Fruit fly (Drosophila melanogaster) whole organism, embryonic: ENCODE results near the gene ich.

Source experiments
- ATbp ChIP-seq: fragments of 200-800 bp; sonication (Bioruptor generic); optimal IDR thresholded peaks from 2 replicates; lab custom pipeline; 2017; ENCODE audit warnings: missing biosample characterization, mild to moderate bottlenecking, missing genetic modification characterization, missing genetic modification reagents
- Adf1 ChIP-seq: fragments of 200-800 bp; sonication (Bioruptor generic); IDR thresholded peaks from 2 replicates; pipeline ENCODE4 v1.3.6; 2022; ENCODE audit warnings: missing biosample characterization, missing genetic modification characterization
- Antp ChIP-seq: fragments of 200-800 bp; sonication (Bioruptor generic); optimal IDR thresholded peaks from 3 replicates; lab custom pipeline; 2016; ENCODE audit warnings: missing biosample characterization, missing genetic modification characterization
- Asciz ChIP-seq: fragments of 200-800 bp; sonication (Bioruptor generic); optimal IDR thresholded peaks from 2 replicates; lab custom pipeline; 2017; ENCODE audit warnings: missing biosample characterization, mild to moderate bottlenecking, missing genetic modification characterization, missing genetic modification reagents
- Atf6 ChIP-seq: fragments of 200-800 bp; sonication (Bioruptor generic); IDR thresholded peaks from 2 replicates; pipeline ENCODE4 v1.3.6; 2022; ENCODE audit warnings: missing biosample characterization, missing genetic modification characterization
- Awh ChIP-seq: fragments of 200-800 bp; sonication (Bioruptor generic); IDR thresholded peaks from 2 replicates; pipeline ENCODE4, ENCODE4 v1.3.6; 2022; ENCODE audit warnings: missing biosample characterization, missing genetic modification characterization
- Bdp1 ChIP-seq: fragments of 200-800 bp; sonication (Bioruptor generic); optimal IDR thresholded peaks from 3 replicates; lab custom pipeline; 2016; ENCODE audit warnings: missing biosample characterization, missing genetic modification characterization
- CG12236 ChIP-seq: fragments of 200-800 bp; sonication (Bioruptor generic); optimal IDR thresholded peaks from 2 replicates; lab custom pipeline; 2016; ENCODE audit warnings: missing biosample characterization, missing genetic modification characterization
- CG14667 ChIP-seq: fragments of 200-800 bp; sonication (Bioruptor generic); IDR thresholded peaks from 2 replicates; pipeline ENCODE4 v1.3.6; 2022; ENCODE audit warnings: missing biosample characterization, missing genetic modification characterization
- CG14710 ChIP-seq: fragments of 200-800 bp; sonication (Bioruptor generic); optimal IDR thresholded peaks from 3 replicates; lab custom pipeline; 2019; ENCODE audit warnings: missing biosample characterization, mild to moderate bottlenecking, missing genetic modification characterization, moderate library complexity
- CG18619 ChIP-seq: fragments of 200-800 bp; sonication (Bioruptor generic); optimal IDR thresholded peaks from 3 replicates; lab custom pipeline; 2017; ENCODE audit warnings: missing biosample characterization, mild to moderate bottlenecking, missing genetic modification characterization
- CG18764 ChIP-seq: fragments of 200-800 bp; sonication (Bioruptor generic); optimal IDR thresholded peaks from 3 replicates; lab custom pipeline; 2016; ENCODE audit warnings: missing biosample characterization, missing genetic modification characterization
- CG2202 ChIP-seq: fragments of 200-800 bp; sonication (Bioruptor generic); optimal IDR thresholded peaks from 2 replicates; lab custom pipeline; 2018; ENCODE audit warnings: missing biosample characterization, mild to moderate bottlenecking, missing genetic modification characterization
- CG31441 ChIP-seq: fragments of 200-800 bp; sonication (Bioruptor generic); IDR thresholded peaks from 2 replicates; pipeline ENCODE4 v1.3.6; 2022; ENCODE audit warnings: missing biosample characterization, missing genetic modification characterization
- CG3163 ChIP-seq: fragments of 200-800 bp; sonication (Bioruptor generic); optimal IDR thresholded peaks from 3 replicates; lab custom pipeline; 2016; ENCODE audit warnings: missing biosample characterization, missing genetic modification characterization
- CG33557 ChIP-seq: fragments of 200-800 bp; sonication (Bioruptor generic); optimal IDR thresholded peaks from 2 replicates; lab custom pipeline; 2019; ENCODE audit warnings: missing biosample characterization, mild to moderate bottlenecking, missing genetic modification characterization, moderate library complexity
- CG3726 ChIP-seq: fragments of 200-800 bp; sonication (Bioruptor generic); IDR thresholded peaks from 3 replicates; pipeline ENCODE4, ENCODE4 v1.3.6; 2022; ENCODE audit warnings: missing biosample characterization, missing genetic modification characterization
- CG7271 ChIP-seq: fragments of 200-800 bp; sonication (Bioruptor generic); optimal IDR thresholded peaks from 2 replicates; lab custom pipeline; 2018; ENCODE audit warnings: missing biosample characterization, mild to moderate bottlenecking, missing genetic modification characterization, moderate library complexity
- CG8089 ChIP-seq: fragments of 200-800 bp; sonication (Bioruptor generic); optimal IDR thresholded peaks from 3 replicates; lab custom pipeline; 2016; ENCODE audit warnings: missing biosample characterization, missing genetic modification characterization
- CG8924 ChIP-seq: fragments of 200-800 bp; optimal IDR thresholded peaks from 3 replicates; lab custom pipeline; 2019; ENCODE audit warnings: missing biosample characterization, mild to moderate bottlenecking, missing genetic modification characterization, moderate library complexity
- Dp ChIP-seq: fragments of 200-800 bp; sonication (Bioruptor generic); optimal IDR thresholded peaks from 2 replicates; lab custom pipeline; 2018; ENCODE audit warnings: missing biosample characterization, mild to moderate bottlenecking, missing genetic modification characterization, moderate library complexity
- Fer3 ChIP-seq: fragments of 200-800 bp; sonication (Bioruptor generic); optimal IDR thresholded peaks from 2 replicates; lab custom pipeline; 2018; ENCODE audit warnings: missing biosample characterization, mild to moderate bottlenecking, missing genetic modification characterization, moderate library complexity
- Hand ChIP-seq: fragments of 200-800 bp; sonication (Bioruptor generic); optimal IDR thresholded peaks from 2 replicates; lab custom pipeline; 2017; ENCODE audit warnings: mild to moderate bottlenecking, missing biosample characterization, missing genetic modification reagents, missing genetic modification characterization
- Mad ChIP-seq: fragments of 200-800 bp; sonication (Bioruptor generic); optimal IDR thresholded peaks from 2 replicates; lab custom pipeline; 2016; ENCODE audit warnings: missing biosample characterization, missing genetic modification characterization
- Rx ChIP-seq: fragments of 200-800 bp; sonication (Bioruptor generic); IDR thresholded peaks from 2 replicates; pipeline ENCODE4 v1.3.6; 2022; ENCODE audit warnings: missing biosample characterization, missing genetic modification characterization
- Sox102F ChIP-seq: fragments of 200-800 bp; sonication (Bioruptor generic); optimal IDR thresholded peaks from 2 replicates; lab custom pipeline; 2018; ENCODE audit warnings: missing biosample characterization, mild to moderate bottlenecking, missing genetic modification characterization, moderate library complexity
- Spps ChIP-seq: fragments of 200-800 bp; sonication (Bioruptor generic); optimal IDR thresholded peaks from 2 replicates; lab custom pipeline; 2018; ENCODE audit warnings: missing biosample characterization, mild to moderate bottlenecking, missing genetic modification characterization
- Ssrp ChIP-seq: fragments of 200-800 bp; sonication (Bioruptor generic); optimal IDR thresholded peaks from 2 replicates; lab custom pipeline; 2018; ENCODE audit warnings: missing biosample characterization, mild to moderate bottlenecking, missing genetic modification characterization, moderate library complexity
- YL-1 ChIP-seq: fragments of 200-800 bp; sonication (Bioruptor generic); optimal IDR thresholded peaks from 3 replicates; lab custom pipeline; 2017; ENCODE audit warnings: missing biosample characterization, mild to moderate bottlenecking, missing genetic modification characterization
- bab2 ChIP-seq: fragments of 200-800 bp; sonication (Bioruptor generic); optimal IDR thresholded peaks from 2 replicates; lab custom pipeline; 2016; ENCODE audit warnings: missing biosample characterization, missing genetic modification characterization
- bsh ChIP-seq, 2 experiments: fragments of 200-800 bp; sonication (Bioruptor generic); optimal IDR thresholded peaks; 2 replicates each; lab custom pipeline; 2017 to 2018; ENCODE audit warnings: mild to moderate bottlenecking in 2 of 2, missing biosample characterization in 2 of 2, missing genetic modification characterization in 2 of 2, moderate library complexity in 1 of 2
- cad ChIP-seq: fragments of >200 bp; optimal IDR thresholded peaks from 2 replicates; lab custom pipeline; 2017; ENCODE audit warnings: missing biosample characterization, missing genetic modification characterization
- cato ChIP-seq: fragments of 200-800 bp; sonication (Bioruptor generic); optimal IDR thresholded peaks from 2 replicates; lab custom pipeline; 2016; ENCODE audit warnings: missing biosample characterization, missing genetic modification characterization, borderline replicate concordance
- dan ChIP-seq: fragments of 200-800 bp; sonication (Bioruptor generic); IDR thresholded peaks from 2 replicates; pipeline ENCODE4 v1.3.6; 2022; ENCODE audit warnings: missing biosample characterization, missing genetic modification characterization
- emc ChIP-seq: fragments of 200-800 bp; sonication (Bioruptor generic); optimal IDR thresholded peaks from 2 replicates; lab custom pipeline; 2016; ENCODE audit warnings: missing biosample characterization, missing genetic modification characterization
- fd3F ChIP-seq: fragments of 200-800 bp; sonication (Bioruptor generic); optimal IDR thresholded peaks from 2 replicates; lab custom pipeline; 2018; ENCODE audit warnings: missing biosample characterization, mild to moderate bottlenecking, missing genetic modification characterization, moderate library complexity
- gro ChIP-seq: fragments of 200-800 bp; sonication (Bioruptor generic); optimal IDR thresholded peaks from 2 replicates; lab custom pipeline; 2016; ENCODE audit warnings: missing biosample characterization, missing genetic modification characterization
- hb ChIP-seq: fragments of 200-800 bp; sonication (Bioruptor generic); IDR thresholded peaks from 3 replicates; pipeline ENCODE4 v1.3.6; 2022; ENCODE audit warnings: missing biosample characterization, missing genetic modification characterization; ENCODE audit not compliant: partially characterized antibody
- lbe ChIP-seq: fragments of 200-800 bp; sonication (Bioruptor generic); optimal IDR thresholded peaks from 2 replicates; lab custom pipeline; 2016; ENCODE audit warnings: missing biosample characterization, mild to moderate bottlenecking, missing genetic modification characterization
- lov ChIP-seq, 2 experiments: fragments of 200-800 bp in 1 of 2; fragments of >200 bp in 1 of 2; sonication (Bioruptor generic) in 1 of 2; IDR thresholded peaks in 1 of 2; optimal IDR thresholded peaks in 1 of 2; 2 replicates in 1 of 2; 3 replicates in 1 of 2; pipeline versions ENCODE4 v1.3.6 to Lab custom; 2017 to 2022; ENCODE audit warnings: missing biosample characterization in 1 of 2, missing genetic modification characterization in 1 of 2
- nerfin-1 ChIP-seq: fragments of 200-800 bp; sonication (Bioruptor generic); optimal IDR thresholded peaks from 3 replicates; lab custom pipeline; 2019; ENCODE audit warnings: missing biosample characterization, mild to moderate bottlenecking, missing genetic modification characterization, moderate library complexity
- onecut ChIP-seq: fragments of 200-800 bp; sonication (Bioruptor generic); IDR thresholded peaks from 2 replicates; pipeline ENCODE4 v1.3.6; 2022; ENCODE audit warnings: missing biosample characterization, missing genetic modification characterization
- sna ChIP-seq: fragments of 200-800 bp; sonication (Bioruptor generic); IDR thresholded peaks from 2 replicates; pipeline ENCODE4 v1.3.6; 2022; ENCODE audit warnings: missing biosample characterization, missing genetic modification characterization; ENCODE audit not compliant: partially characterized antibody
- sob ChIP-seq: fragments of 200-800 bp; sonication (Bioruptor generic); IDR thresholded peaks from 2 replicates; pipeline ENCODE4 v1.3.6; 2022; ENCODE audit warnings: missing biosample characterization, missing genetic modification characterization
- sr ChIP-seq: fragments of 200-800 bp; sonication (Bioruptor generic); IDR thresholded peaks from 3 replicates; pipeline ENCODE4 v1.3.6; 2022; ENCODE audit warnings: missing biosample characterization, missing genetic modification characterization
- ssp ChIP-seq: fragments of 200-800 bp; sonication (Bioruptor generic); IDR thresholded peaks from 2 replicates; pipeline ENCODE4 v1.3.6; 2022; ENCODE audit warnings: missing biosample characterization, missing genetic modification characterization
- trh ChIP-seq: fragments of 200-800 bp; sonication (Bioruptor generic); optimal IDR thresholded peaks from 2 replicates; lab custom pipeline; 2016; ENCODE audit warnings: missing biosample characterization, missing genetic modification characterization
- tup ChIP-seq: fragments of 200-800 bp; sonication (Bioruptor generic); optimal IDR thresholded peaks from 2 replicates; lab custom pipeline; 2016; ENCODE audit warnings: missing biosample characterization, mild to moderate bottlenecking, missing genetic modification characterization, moderate library complexity
- wor ChIP-seq: fragments of 200-800 bp; sonication (Bioruptor generic); IDR thresholded peaks from 2 replicates; pipeline ENCODE4 v1.3.6; 2022; ENCODE audit warnings: missing biosample characterization, missing genetic modification characterization

The ich gene

dm6 chr3R:8992928-8993579, 30.2 kb upstream of the ich start, which contains the start of gene CG11975 (continued):
- TF ChIP-seq gro (GFP tag; lab: Kevin White, UChicago) (peak; percentile 86), Ssrp (peak; percentile 41), Fer3 (no peak), onecut (GFP tag; lab: Robert Waterston, UW) (peak; percentile 85), Awh (0 out of 2 replicates have a peak, but pooled peaks have one; percentile 44), Dp (GFP tag; lab: Kevin White, UChicago) (peak; percentile 3), wor (GFP tag; lab: Robert Waterston, UW) (peak; percentile 36; the same call in 1 of the 2 replicates), CG8089 (peak; percentile 57), hb (GFP tag; lab: Robert Waterston, UW) (0 out of 3 replicates have a peak, but pooled peaks have one; percentile 11), CG31441 (GFP tag; lab: Robert Waterston, UW) (no peak), CG8924 (tag; lab: Kevin White, UChicago) (peak; percentile 74), Hand (GFP tag; lab: Kevin White, UChicago) (no peak), lov (optimal IDR thresholded peaks at IDR 0.05; lab: Kevin White, UChicago) (no peak), lov (GFP tag; IDR thresholded peaks at IDR 0.05; lab: Robert Waterston, UW) (no peak), cad (GFP tag; lab: Kevin White, UChicago) (no peak), Rx (GFP tag; lab: Robert Waterston, UW) (peak; percentile 28; the same call in 1 of the 2 replicates), Asciz (GFP tag; lab: Kevin White, UChicago) (no peak), sna (peak; percentile 60), CG7271 (tag; lab: Kevin White, UChicago) (no peak), Spps (tag; lab: Kevin White, UChicago) (peak; percentile 4), CG3726 (no peak), YL-1 (peak; percentile 77), nerfin-1 (tag; lab: Kevin White, UChicago) (peak; percentile 91), sr (GFP tag; lab: Robert Waterston, UW) (no peak), CG18619 (GFP tag; lab: Kevin White, UChicago) (peak; percentile 57), cato (peak; percentile 55), Atf6 (peak; percentile 64), trh (GFP tag; lab: Kevin White, UChicago) (peak; percentile 67), CG18764 (GFP tag; lab: Kevin White, UChicago) (peak; percentile 62), sob (GFP tag; lab: Robert Waterston, UW) (peak; percentile 86), Adf1 (GFP tag; lab: Robert Waterston, UW) (0 out of 2 replicates have a peak, but pooled peaks have one; percentile 12), CG14710 (tag; lab: Kevin White, UChicago) (peak; percentile 81), CG33557 (GFP tag; lab: Kevin White, UChicago) (peak; percentile 63), ssp (GFP tag; lab: Robert Waterston, UW) (0 out of 2 replicates have a peak, but pooled peaks have one; percentile 38), CG14667 (GFP tag; lab: Robert Waterston, UW) (0 out of 2 replicates have a peak, but pooled peaks have one; percentile 12), Bdp1 (peak; percentile 75), ATbp (no peak), CG12236 (GFP tag; lab: Kevin White, UChicago) (peak; percentile 36), Mad (peak; percentile 70), emc (GFP tag; lab: Kevin White, UChicago) (peak; percentile 36), bab2 (peak; percentile 74), CG2202 (tag; lab: Kevin White, UChicago) (no peak), Sox102F (no peak), lbe (GFP tag; lab: Kevin White, UChicago) (peak; percentile 70), tup (GFP tag; lab: Kevin White, UChicago) (peak; percentile 33), bsh (GFP tag; optimal IDR thresholded peaks at IDR 0.05; lab: Kevin White, UChicago) (peak in 1 of 2 experiments; percentile 50), fd3F (peak; percentile 28), dan (GFP tag; lab: Robert Waterston, UW) (no peak), Antp (GFP tag; lab: Kevin White, UChicago) (peak; percentile 82), CG3163 (peak; percentile 73)
